Worm (Caenorhabditis elegans): Measurements from ENCODE around the gene R10E4.9.
A peak's percentile ranks its signal among the peaks of the same experiment; 100 is the strongest.

The R10E4.9 gene

ce11 chrIII:4276277-4276676 is 25.9 kb downstream of the R10E4.9 start:
- TF ChIP-seq ceh-83 (GFP tag; optimal IDR thresholded peaks at IDR 0.05): peak; percentile 71
- no peak for TF ChIP-seq unc-120 (tag; optimal IDR thresholded peaks at IDR 0.05; ENCODE audit: poor library complexity, severe bottlenecking)

- TF ChIP-seq ces-1 (GFP tag; optimal IDR thresholded peaks at IDR 0.05) (no peak), lsy-2 (tag; optimal IDR thresholded peaks at IDR 0.05) (no peak), pha-4 (tag; optimal IDR thresholded peaks at IDR 0.05) (no peak), lin-32 (GFP tag; optimal IDR thresholded peaks at IDR 0.05) (no peak)
Measured at ce11 chrIII:4275704-4276103, 26.5 kb downstream of the R10E4.9 start.

- TF ChIP-seq mab-5 (tag; optimal IDR thresholded peaks at IDR 0.05) (no peak), ces-1 (GFP tag; optimal IDR thresholded peaks at IDR 0.05) (no peak), pha-4 (tag; optimal IDR thresholded peaks at IDR 0.05) (no peak), ceh-83 (GFP tag; optimal IDR thresholded peaks at IDR 0.05) (no peak), nhr-28 (tag; optimal IDR thresholded peaks at IDR 0.05) (no peak), mep-1 (tag; optimal IDR thresholded peaks at IDR 0.05) (peak; percentile 56), ham-2 (GFP tag; optimal IDR thresholded peaks at IDR 0.05) (no peak), lin-13 (tag; optimal IDR thresholded peaks at IDR 0.05) (no peak), bed-3 (GFP tag; optimal IDR thresholded peaks at IDR 0.05) (no peak), hlh-1 (tag; optimal IDR thresholded peaks at IDR 0.05) (peak; percentile 77), unc-62 (GFP tag; optimal IDR thresholded peaks at IDR 0.05) (no peak), cnd-1 (tag; optimal IDR thresholded peaks at IDR 0.05) (peak; percentile 56), sptf-1 (tag; optimal IDR thresholded peaks at IDR 0.05) (no peak), M03D4.4 (tag; optimal IDR thresholded peaks at IDR 0.05) (peak; percentile 14), lsy-2 (tag; optimal IDR thresholded peaks at IDR 0.05) (no peak), nhr-2 (tag; optimal IDR thresholded peaks at IDR 0.05) (peak; percentile 81), elt-1 (tag; optimal IDR thresholded peaks at IDR 0.05; ENCODE audit: borderline replicate concordance, insufficient read depth) (peak; percentile 16), blmp-1 (tag; optimal IDR thresholded peaks at IDR 0.05) (no peak), sem-2 (GFP tag; optimal IDR thresholded peaks at IDR 0.05) (no peak), unc-120 (tag; optimal IDR thresholded peaks at IDR 0.05; ENCODE audit: poor library complexity, severe bottlenecking) (no peak), ceh-39 (tag; optimal IDR thresholded peaks at IDR 0.05) (peak; percentile 43)
Measured at ce11 chrIII:4274524-4274923, 27.7 kb downstream of the R10E4.9 start.

ce11 chrIII:4272864-4273263 is 29.3 kb downstream of the R10E4.9 start:
- peak; percentile 37 for TF ChIP-seq cnd-1 (tag; optimal IDR thresholded peaks at IDR 0.05)
- TF ChIP-seq zip-8 (tag; optimal IDR thresholded peaks at IDR 0.05): peak; percentile 74
- TF ChIP-seq ceh-43 (GFP tag; optimal IDR thresholded peaks at IDR 0.05): peak; percentile 25
- TF ChIP-seq unc-39 (tag; optimal IDR thresholded peaks at IDR 0.05): no peak
- TF ChIP-seq sem-2 (GFP tag; optimal IDR thresholded peaks at IDR 0.05): no peak
- peak; percentile 81 for TF ChIP-seq nhr-2 (tag; optimal IDR thresholded peaks at IDR 0.05)
- TF ChIP-seq sptf-1 (tag; optimal IDR thresholded peaks at IDR 0.05): peak; percentile 8
- no peak for TF ChIP-seq lin-13 (tag; optimal IDR thresholded peaks at IDR 0.05)
- peak; percentile 61 for TF ChIP-seq unc-62 (GFP tag; optimal IDR thresholded peaks at IDR 0.05)
- TF ChIP-seq mep-1 (tag; optimal IDR thresholded peaks at IDR 0.05): no peak
- TF ChIP-seq snpc-4 (tag; optimal IDR thresholded peaks at IDR 0.05): no peak
- TF ChIP-seq ztf-11 (tag; optimal IDR thresholded peaks at IDR 0.05): peak; percentile 50
- TF ChIP-seq nhr-12 (tag; optimal IDR thresholded peaks at IDR 0.05): no peak
- peak; percentile 63 for TF ChIP-seq mls-2 (tag; optimal IDR thresholded peaks at IDR 0.05)
- TF ChIP-seq ceh-39 (tag; optimal IDR thresholded peaks at IDR 0.05): peak; percentile 25

- TF ChIP-seq bed-3 (GFP tag; optimal IDR thresholded peaks at IDR 0.05) (no peak), nhr-76 (tag; optimal IDR thresholded peaks at IDR 0.05) (no peak), ceh-83 (GFP tag; optimal IDR thresholded peaks at IDR 0.05) (no peak), cnd-1 (tag; optimal IDR thresholded peaks at IDR 0.05) (no peak), mab-5 (tag; optimal IDR thresholded peaks at IDR 0.05) (no peak)
Measured at ce11 chrIII:4271059-4271458, 31.1 kb downstream of the R10E4.9 start.

Measured in whole organism, mixed stage, embryonic.